Fruit fly (Drosophila melanogaster) whole organism, pupa: ENCODE data around the gene Dnaaf6.

ENCODE experiments used
- CG10348 ChIP-seq: fragments of 200-800 bp; sonication (Bioruptor generic); IDR thresholded peaks from 2 replicates; pipeline ENCODE4 v1.3.6; 2022; ENCODE audit warnings: missing biosample characterization, missing genetic modification characterization
- CG12605 ChIP-seq: fragments of 200-800 bp; sonication (Bioruptor generic); IDR thresholded peaks from 2 replicates; pipeline ENCODE4 v1.3.6; 2022; ENCODE audit warnings: missing biosample characterization, missing genetic modification characterization
- CG13204 ChIP-seq: fragments of 200-800 bp; sonication (Bioruptor generic); optimal IDR thresholded peaks from 2 replicates; lab custom pipeline; 2018; ENCODE audit warnings: missing biosample characterization, mild to moderate bottlenecking, missing genetic modification characterization, moderate library complexity
- CG14655 ChIP-seq: fragments of 200-800 bp; sonication (Bioruptor generic); optimal IDR thresholded peaks from 3 replicates; lab custom pipeline; 2017; ENCODE audit warnings: mild to moderate bottlenecking, missing biosample characterization, missing genetic modification reagents, missing genetic modification characterization
- CG15710 ChIP-seq: fragments of 200-800 bp; sonication (Bioruptor generic); optimal IDR thresholded peaks from 2 replicates; lab custom pipeline; 2018; ENCODE audit warnings: missing biosample characterization, mild to moderate bottlenecking, missing genetic modification characterization, moderate library complexity
- CG17806 ChIP-seq: fragments of 200-800 bp; sonication (Bioruptor generic); optimal IDR thresholded peaks from 2 replicates; lab custom pipeline; 2018; ENCODE audit warnings: missing biosample characterization, mild to moderate bottlenecking, missing genetic modification characterization, moderate library complexity
- CG32121 ChIP-seq: fragments of 200-800 bp; sonication (Bioruptor generic); IDR thresholded peaks from 2 replicates; pipeline ENCODE4 v1.3.6; 2022; ENCODE audit warnings: missing biosample characterization, missing genetic modification characterization
- CG34367 ChIP-seq: fragments of 200-800 bp; sonication (Bioruptor generic); optimal IDR thresholded peaks from 2 replicates; lab custom pipeline; 2018; ENCODE audit warnings: missing biosample characterization, mild to moderate bottlenecking, missing genetic modification characterization
- CG4496 ChIP-seq: fragments of 200-800 bp; sonication (Bioruptor generic); IDR thresholded peaks from 3 replicates; pipeline ENCODE4 v1.3.6; 2022; ENCODE audit warnings: missing biosample characterization, missing genetic modification characterization
- CG8159 ChIP-seq: fragments of 200-800 bp; sonication (Bioruptor generic); optimal IDR thresholded peaks from 3 replicates; lab custom pipeline; 2018; ENCODE audit warnings: missing biosample characterization, mild to moderate bottlenecking, missing genetic modification characterization, moderate library complexity
- CG8301 ChIP-seq: fragments of 200-800 bp; sonication (Bioruptor generic); optimal IDR thresholded peaks from 2 replicates; lab custom pipeline; 2018; ENCODE audit warnings: missing biosample characterization, mild to moderate bottlenecking, missing genetic modification characterization
- CG9948 ChIP-seq: fragments of 200-800 bp; sonication (Bioruptor generic); optimal IDR thresholded peaks from 2 replicates; lab custom pipeline; 2018; ENCODE audit warnings: missing biosample characterization, mild to moderate bottlenecking, missing genetic modification characterization, moderate library complexity
- D1 ChIP-seq: fragments of 200-800 bp; sonication (Bioruptor generic); optimal IDR thresholded peaks from 2 replicates; lab custom pipeline; 2018; ENCODE audit warnings: missing biosample characterization, mild to moderate bottlenecking, missing genetic modification characterization, moderate library complexity
- EcR ChIP-seq: fragments of 200-800 bp; sonication (Bioruptor generic); optimal IDR thresholded peaks from 3 replicates; lab custom pipeline; 2019; ENCODE audit warnings: missing biosample characterization, missing genetic modification characterization, mild to moderate bottlenecking, moderate library complexity, missing genetic modification reagents
- Ets98B ChIP-seq: fragments of 200-800 bp; sonication (Bioruptor generic); IDR thresholded peaks from 2 replicates; pipeline ENCODE4 v1.3.6; 2022; ENCODE audit warnings: missing biosample characterization, missing genetic modification characterization
- Pif1A ChIP-seq: fragments of 200-800 bp; sonication (Bioruptor generic); optimal IDR thresholded peaks from 3 replicates; lab custom pipeline; 2016; ENCODE audit warnings: missing biosample characterization, missing genetic modification characterization
- Pif1B ChIP-seq: fragments of 200-800 bp; sonication (Bioruptor generic); optimal IDR thresholded peaks from 3 replicates; lab custom pipeline; 2016; ENCODE audit warnings: missing biosample characterization, missing genetic modification characterization
- Snoo ChIP-seq: fragments of 200-800 bp; sonication (Bioruptor generic); optimal IDR thresholded peaks from 3 replicates; lab custom pipeline; 2017; ENCODE audit warnings: missing biosample characterization, mild to moderate bottlenecking, missing genetic modification characterization, inconsistent platforms
- fd96Ca ChIP-seq: fragments of 200-800 bp; sonication (Bioruptor generic); IDR thresholded peaks from 3 replicates; pipeline ENCODE4 v1.3.6; 2022; ENCODE audit warnings: missing biosample characterization, missing genetic modification characterization
- gl ChIP-seq: fragments of 200-800 bp; sonication (Bioruptor generic); optimal IDR thresholded peaks from 2 replicates; lab custom pipeline; 2018; ENCODE audit warnings: missing biosample characterization, mild to moderate bottlenecking, missing genetic modification characterization
- rn ChIP-seq: fragments of 200-800 bp; sonication (Bioruptor generic); IDR thresholded peaks from 2 replicates; pipeline ENCODE4 v1.3.6; 2022; ENCODE audit warnings: missing biosample characterization, missing genetic modification characterization

The Dnaaf6 gene

DNA sequence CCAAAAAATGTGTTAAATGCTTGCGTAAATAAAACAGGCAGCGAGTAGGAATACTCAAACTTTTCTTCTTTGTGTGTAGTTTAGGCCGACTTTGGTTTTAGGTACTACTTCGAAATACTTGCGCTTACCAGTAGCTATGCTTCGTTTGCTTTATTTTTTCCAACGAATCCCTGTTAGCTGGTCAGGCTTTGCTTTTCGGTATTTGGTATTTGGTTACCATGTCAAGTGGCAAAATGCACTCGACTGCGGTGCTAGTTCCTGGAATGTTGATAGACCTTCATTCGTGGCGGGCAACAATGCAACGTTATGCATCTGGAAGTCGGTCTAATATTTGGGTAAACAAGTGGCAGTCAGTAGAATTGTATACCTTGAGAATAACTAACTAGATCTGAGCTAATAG lies 20.8 kb upstream of the Dnaaf6 start:
- no peak for TF ChIP-seq gl (tag; lab: Kevin White, UChicago)
- no peak for TF ChIP-seq EcR
- no peak for TF ChIP-seq CG13204 (GFP tag; lab: Kevin White, UChicago)
- no peak for TF ChIP-seq fd96Ca (GFP tag; lab: Robert Waterston, UW)
- no peak for TF ChIP-seq CG4496 (GFP tag; lab: Robert Waterston, UW)
- TF ChIP-seq Ets98B (GFP tag; lab: Robert Waterston, UW): no peak
- TF ChIP-seq CG10348 (GFP tag; lab: Robert Waterston, UW): no peak
- no peak for TF ChIP-seq CG32121 (GFP tag; lab: Robert Waterston, UW)
- no peak for TF ChIP-seq CG9948 (tag; lab: Kevin White, UChicago)
- TF ChIP-seq Snoo (tag; lab: Kevin White, UChicago): no peak
- TF ChIP-seq D1 (tag; lab: Kevin White, UChicago): no peak
- TF ChIP-seq CG8301 (tag; lab: Kevin White, UChicago): no peak
- TF ChIP-seq rn (GFP tag; lab: Robert Waterston, UW): no peak
- TF ChIP-seq CG8159 (tag; lab: Kevin White, UChicago): no peak
- TF ChIP-seq CG17806 (tag; lab: Kevin White, UChicago): no peak
- TF ChIP-seq, all 21 proteins: peak for 0

- TF ChIP-seq rn (GFP tag; lab: Robert Waterston, UW) (no peak), CG10348 (GFP tag; lab: Robert Waterston, UW) (no peak), fd96Ca (GFP tag; lab: Robert Waterston, UW) (no peak), CG9948 (tag; lab: Kevin White, UChicago) (no peak)
- TF ChIP-seq, all 21 proteins: peak for 0
These were observed 20.2 kb upstream of the Dnaaf6 start for dm6 chr3L:14664390-14664789.

DNA sequence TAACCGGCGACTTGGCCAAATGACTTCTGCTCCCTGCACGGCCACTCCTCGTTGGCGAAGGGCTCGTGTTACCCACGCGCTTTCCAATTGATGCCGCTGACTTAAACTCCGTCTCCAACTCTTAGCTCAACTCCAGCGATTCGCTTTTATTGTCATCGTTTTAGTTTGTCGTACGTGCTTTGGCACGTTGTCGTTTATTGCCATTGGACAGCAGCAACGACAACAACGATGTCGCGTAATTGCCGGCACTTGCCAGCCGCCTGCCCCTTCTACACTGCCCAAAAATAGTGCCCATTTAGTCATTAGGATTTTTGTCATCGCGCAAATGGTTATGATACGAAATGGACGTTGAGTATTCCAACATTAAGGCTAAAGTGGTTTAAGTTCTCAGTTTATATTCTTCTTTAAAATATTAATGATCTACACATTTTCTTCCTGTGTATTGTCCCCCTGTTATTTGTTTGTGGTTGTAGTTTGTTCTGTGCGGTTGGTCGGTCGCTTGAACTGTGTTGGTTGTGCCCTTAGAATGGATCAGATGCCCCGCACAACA lies 18.7 kb upstream of the Dnaaf6 start:
- TF ChIP-seq EcR (peak; percentile 30), fd96Ca (GFP tag; lab: Robert Waterston, UW) (peak; percentile 90), CG9948 (tag; lab: Kevin White, UChicago) (peak; percentile 79), Pif1A (peak; percentile 94), CG14655 (GFP tag; lab: Kevin White, UChicago) (peak; percentile 88), Ets98B (GFP tag; lab: Robert Waterston, UW) (peak; percentile 84), CG4496 (GFP tag; lab: Robert Waterston, UW) (peak; percentile 92), D1 (tag; lab: Kevin White, UChicago) (peak; percentile 55), CG32121 (GFP tag; lab: Robert Waterston, UW) (peak; percentile 66; the same call in 1 of the 2 replicates), CG12605 (GFP tag; lab: Robert Waterston, UW) (peak; percentile 79), CG13204 (GFP tag; lab: Kevin White, UChicago) (peak; percentile 81), CG8159 (tag; lab: Kevin White, UChicago) (peak; percentile 88), Pif1B (GFP tag; lab: Kevin White, UChicago) (peak; percentile 89), Snoo (tag; lab: Kevin White, UChicago) (peak; percentile 73), CG10348 (GFP tag; lab: Robert Waterston, UW) (no peak), CG8301 (tag; lab: Kevin White, UChicago) (peak; percentile 85), CG15710 (tag; lab: Kevin White, UChicago) (peak; percentile 89), CG17806 (tag; lab: Kevin White, UChicago) (peak; percentile 91), CG34367 (peak; percentile 87), rn (GFP tag; lab: Robert Waterston, UW) (peak; percentile 72), gl (tag; lab: Kevin White, UChicago) (peak; percentile 64)

DNA sequence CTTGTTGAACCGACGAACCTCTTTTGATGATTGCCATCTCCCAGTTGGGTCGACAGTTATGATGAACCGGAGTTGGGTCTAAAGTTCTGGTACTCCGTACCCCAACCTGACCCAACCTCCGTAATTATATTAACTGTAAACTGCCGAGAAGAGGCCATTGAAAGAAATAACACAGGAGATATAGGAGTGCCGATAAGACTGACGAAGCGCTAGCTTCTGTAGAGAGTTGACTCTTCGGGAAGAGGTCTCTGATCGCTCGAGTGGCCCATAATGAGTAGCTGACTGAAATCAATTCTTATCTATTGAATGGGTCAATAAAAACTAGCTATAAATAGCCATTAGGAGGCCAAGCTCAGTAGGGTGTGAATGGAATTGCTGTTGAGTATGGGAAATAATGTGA lies 15.9 kb upstream of the Dnaaf6 start:
- TF ChIP-seq EcR (peak; percentile 43), Snoo (tag; lab: Kevin White, UChicago) (no peak)

DNA sequence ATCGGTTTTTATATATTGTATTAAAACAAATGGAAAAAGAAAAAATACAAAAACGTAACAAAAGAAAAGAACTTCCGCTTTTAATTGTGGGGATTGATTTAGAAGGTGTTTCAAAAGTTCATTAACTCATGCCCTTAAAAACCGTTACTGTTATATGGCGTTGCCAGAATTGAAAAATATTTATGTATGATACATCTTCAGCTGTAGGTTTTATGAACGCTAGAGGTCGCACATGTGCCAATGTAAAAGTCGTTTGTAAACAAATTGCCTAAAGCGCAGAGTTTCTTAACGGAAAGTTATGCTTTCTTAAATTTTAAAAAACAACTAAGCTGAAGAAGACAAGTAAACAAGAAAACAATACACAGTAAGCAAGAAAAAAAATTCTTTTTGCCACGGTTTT lies 13.0 kb upstream of the Dnaaf6 start:
- TF ChIP-seq CG17806 (tag; lab: Kevin White, UChicago) (no peak), EcR (peak; percentile 92), CG8301 (tag; lab: Kevin White, UChicago) (no peak), D1 (tag; lab: Kevin White, UChicago) (peak; percentile 29), Pif1B (GFP tag; lab: Kevin White, UChicago) (no peak)

DNA sequence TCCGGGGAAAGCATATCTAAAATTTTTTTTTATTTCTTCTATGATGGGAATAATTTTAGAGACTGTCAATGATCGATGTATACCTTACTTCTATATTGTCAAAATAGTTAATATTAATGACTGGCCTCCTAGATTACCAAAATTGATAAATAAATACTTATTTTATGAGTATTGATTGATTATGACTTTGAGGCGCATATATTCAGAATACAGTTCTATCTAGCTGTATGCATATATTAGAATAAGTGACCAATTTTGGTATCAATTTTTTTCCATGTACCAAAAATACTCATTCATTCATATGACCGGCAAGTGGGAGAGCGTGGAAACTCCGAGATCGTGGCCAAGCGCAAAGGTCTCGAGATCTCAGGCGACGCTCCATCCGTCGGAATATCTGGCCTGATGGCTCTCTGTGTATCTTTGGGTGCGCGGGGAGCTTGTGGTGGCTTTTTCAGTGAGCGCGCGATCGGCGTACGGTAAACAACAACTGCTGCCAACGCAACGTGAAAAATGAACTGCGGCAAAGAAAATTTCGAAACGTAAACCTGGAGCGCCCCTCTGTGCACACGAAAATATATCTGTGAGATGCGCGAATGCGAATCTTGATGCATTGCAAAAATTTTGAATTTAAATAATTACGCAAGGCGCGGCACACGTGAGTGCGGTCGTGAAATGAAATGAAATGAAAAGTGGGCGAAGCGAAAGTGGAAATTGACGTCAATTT lies 12.0 kb upstream of the Dnaaf6 start, which contains the start of the genes CG43121 and ome:
CG43121 (minus strand) TSS at position 51 of the 724 bp plus-strand sequence.
ome (plus strand) TSS at position 453 of the 724 bp plus-strand sequence.
- TF ChIP-seq gl (tag; lab: Kevin White, UChicago) (peak; percentile 4), CG12605 (GFP tag; lab: Robert Waterston, UW) (0 out of 2 replicates have a peak, but pooled peaks have one; percentile 22), CG17806 (tag; lab: Kevin White, UChicago) (no peak), Pif1B (GFP tag; lab: Kevin White, UChicago) (peak; percentile 5), Snoo (tag; lab: Kevin White, UChicago) (peak; percentile 16), CG9948 (tag; lab: Kevin White, UChicago) (no peak), CG13204 (GFP tag; lab: Kevin White, UChicago) (peak; percentile 51), rn (GFP tag; lab: Robert Waterston, UW) (no peak), CG32121 (GFP tag; lab: Robert Waterston, UW) (peak; percentile 44), CG34367 (no peak), CG10348 (GFP tag; lab: Robert Waterston, UW) (no peak), Ets98B (GFP tag; lab: Robert Waterston, UW) (peak; percentile 46; the same call in 1 of the 2 replicates), CG8159 (tag; lab: Kevin White, UChicago) (no peak), CG8301 (tag; lab: Kevin White, UChicago) (peak; percentile 39), CG4496 (GFP tag; lab: Robert Waterston, UW) (peak; percentile 59; the same call in 2 of the 3 replicates), EcR (no peak), Pif1A (peak; percentile 50), D1 (tag; lab: Kevin White, UChicago) (no peak), CG14655 (GFP tag; lab: Kevin White, UChicago) (peak; percentile 42)
- TF ChIP-seq, all 21 proteins: peak for 11
